Fruit fly (Drosophila melanogaster): Measurements from ENCODE around the gene CG34043.

The CG34043 gene

dm6 chr2L:10276436-10276835 lies 4.2 kb downstream of the CG34043 start (continued):
- TF ChIP-seq CG18599 (GFP tag; optimal IDR thresholded peaks at IDR 0.05) (no peak), CG30020 (tag; optimal IDR thresholded peaks at IDR 0.05) (no peak), grn (GFP tag; optimal IDR thresholded peaks at IDR 0.05) (no peak), Deaf1 (tag; optimal IDR thresholded peaks at IDR 0.05) (no peak), sima (GFP tag; optimal IDR thresholded peaks at IDR 0.05) (no peak), CG1647 (GFP tag; optimal IDR thresholded peaks at IDR 0.05) (no peak), gsb-n (tag; optimal IDR thresholded peaks at IDR 0.05) (no peak), CG32772 (GFP tag; IDR thresholded peaks at IDR 0.05) (no peak), Dek (tag; optimal IDR thresholded peaks at IDR 0.05) (no peak), H2.0 (GFP tag; IDR thresholded peaks at IDR 0.05) (no peak), sob (GFP tag; IDR thresholded peaks at IDR 0.05) (no peak), Kr (GFP tag; optimal IDR thresholded peaks at IDR 0.05) (no peak), dmrt11E (tag; optimal IDR thresholded peaks at IDR 0.05) (peak; percentile 60), CG9609 (GFP tag; optimal IDR thresholded peaks at IDR 0.05) (no peak), Meics (GFP tag; optimal IDR thresholded peaks at IDR 0.05) (no peak), Abd-B (GFP tag; optimal IDR thresholded peaks at IDR 0.05) (no peak), stc (GFP tag; IDR thresholded peaks at IDR 0.05) (peak; percentile 64), sens (GFP tag) (no peak), gce (GFP tag; IDR thresholded peaks at IDR 0.05) (peak; percentile 44; the same call in 1 of the 3 replicates), ranshi (GFP tag; IDR thresholded peaks at IDR 0.05) (no peak), CG18619 (GFP tag; optimal IDR thresholded peaks at IDR 0.05) (no peak), mirr (GFP tag; optimal IDR thresholded peaks at IDR 0.05) (no peak), esg (GFP tag; conservative IDR thresholded peaks at IDR 0.05) (no peak), CG15514 (GFP tag; optimal IDR thresholded peaks at IDR 0.05) (no peak), PHDP (tag; optimal IDR thresholded peaks at IDR 0.05) (no peak), Sry-β (GFP tag; optimal IDR thresholded peaks at IDR 0.05) (peak; percentile 4), CrebB (tag; optimal IDR thresholded peaks at IDR 0.05) (no peak), TFAM (GFP tag; optimal IDR thresholded peaks at IDR 0.05) (no peak), CG11398 (GFP tag; optimal IDR thresholded peaks at IDR 0.05) (no peak), row (GFP tag; IDR thresholded peaks at IDR 0.05) (no peak), CG15601 (tag; optimal IDR thresholded peaks at IDR 0.05) (peak; percentile 18), CG18764 (GFP tag; optimal IDR thresholded peaks at IDR 0.05) (peak; percentile 5), CG6175 (GFP tag; IDR thresholded peaks at IDR 0.05) (no peak), eyg (GFP tag; optimal IDR thresholded peaks at IDR 0.05) (no peak), NC2α (GFP tag; optimal IDR thresholded peaks at IDR 0.05) (no peak), CG15011 (GFP tag; optimal IDR thresholded peaks at IDR 0.05) (no peak), CG13287 (GFP tag; IDR thresholded peaks at IDR 0.05; ENCODE audit: partially characterized antibody) (no peak), cad (GFP tag; optimal IDR thresholded peaks at IDR 0.05) (no peak), CG8359 (GFP tag; optimal IDR thresholded peaks at IDR 0.05; ENCODE audit: borderline replicate concordance) (peak; percentile 22), zen (tag; optimal IDR thresholded peaks at IDR 0.05) (no peak), prd (optimal IDR thresholded peaks at IDR 0.05) (no peak), prd (GFP tag; IDR thresholded peaks at IDR 0.05) (no peak), ci (GFP tag; IDR thresholded peaks at IDR 0.05) (no peak), CG7372 (GFP tag; IDR thresholded peaks at IDR 0.05) (no peak), hb (GFP tag; IDR thresholded peaks at IDR 0.05; ENCODE audit: partially characterized antibody) (no peak), BEAF-32 (GFP tag; optimal IDR thresholded peaks at IDR 0.05) (no peak), CG5180 (GFP tag; optimal IDR thresholded peaks at IDR 0.05) (no peak), CG1233 (GFP tag; optimal IDR thresholded peaks at IDR 0.05) (peak; percentile 5), CG2889 (GFP tag; IDR thresholded peaks at IDR 0.05) (no peak), HLHmδ (GFP tag; optimal IDR thresholded peaks at IDR 0.05) (no peak), CG30431 (GFP tag; optimal IDR thresholded peaks at IDR 0.05) (no peak), pum (GFP tag; optimal IDR thresholded peaks at IDR 0.05) (no peak)
